Worm (Caenorhabditis elegans): ENCODE results near the gene pmpl-1.
A peak's percentile ranks its signal among the peaks of the same experiment; 100 is the strongest.

The pmpl-1 gene

DNA sequence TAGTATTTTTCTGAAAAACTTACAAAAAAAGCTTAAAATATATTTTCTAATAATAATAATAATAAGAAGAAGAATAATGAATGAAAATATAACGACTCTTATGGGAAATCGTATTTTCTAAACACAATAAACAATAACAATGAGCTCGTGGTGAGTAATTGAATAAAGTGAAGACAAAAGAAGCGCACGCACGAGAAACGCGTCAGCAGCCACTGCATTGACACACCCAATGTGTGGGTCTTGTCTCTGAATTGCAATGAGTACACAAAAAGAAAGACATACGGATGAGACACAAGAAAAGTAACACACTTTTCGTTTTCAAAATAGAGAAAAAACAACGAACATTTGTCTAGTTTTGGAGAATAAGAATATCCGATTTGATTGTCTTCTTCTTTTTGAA, 15.5 kb downstream of the pmpl-1 start, which contains the start of gene F35A5.8 (continued):
- no peak for TF ChIP-seq Y116A8C.19 (tag; optimal IDR thresholded peaks at IDR 0.05; ENCODE audit: borderline replicate concordance)
- peak; percentile 20 for TF ChIP-seq jun-1 (tag; optimal IDR thresholded peaks at IDR 0.05)
- TF ChIP-seq efl-3 (GFP tag; optimal IDR thresholded peaks at IDR 0.05): no peak
- no peak for TF ChIP-seq mab-9 (GFP tag; IDR thresholded peaks at IDR 0.05)
- peak; percentile 86 for TF ChIP-seq swsn-7 (tag; optimal IDR thresholded peaks at IDR 0.05)
- TF ChIP-seq ceh-82 (tag; optimal IDR thresholded peaks at IDR 0.05): peak; percentile 66 to 83 (median 69)
- peak; percentile 91 for TF ChIP-seq rnt-1 (tag; optimal IDR thresholded peaks at IDR 0.05)
- no peak for TF ChIP-seq vab-15 (tag; optimal IDR thresholded peaks at IDR 0.05)
- peak; percentile 88 for TF ChIP-seq dsc-1 (tag; optimal IDR thresholded peaks at IDR 0.05)
- no peak for TF ChIP-seq nhr-77 (tag; optimal IDR thresholded peaks at IDR 0.05)
- TF ChIP-seq xbp-1 (tag; optimal IDR thresholded peaks at IDR 0.05): peak; percentile 84
- TF ChIP-seq sptf-1 (tag; optimal IDR thresholded peaks at IDR 0.05): no peak
- TF ChIP-seq irx-1 (tag; optimal IDR thresholded peaks at IDR 0.05): peak; percentile 71
- TF ChIP-seq lin-39 (tag; optimal IDR thresholded peaks at IDR 0.05): peak; percentile 79
- peak; percentile 54 for TF ChIP-seq ceh-8 (GFP tag; optimal IDR thresholded peaks at IDR 0.05)
- peak; percentile 0 for TF ChIP-seq aly-2 (tag; optimal IDR thresholded peaks at IDR 0.05)
- TF ChIP-seq lir-3 (tag; optimal IDR thresholded peaks at IDR 0.05; ENCODE audit: poor library complexity): no peak
- peak in 1 of 2 experiments; percentile 54 for TF ChIP-seq mdl-1 (tag; optimal IDR thresholded peaks at IDR 0.05)
- no peak for TF ChIP-seq unc-62 (GFP tag; optimal IDR thresholded peaks at IDR 0.05)
- peak; percentile 15 for TF ChIP-seq fkh-4 (tag; optimal IDR thresholded peaks at IDR 0.05; ENCODE audit: borderline replicate concordance)
- TF ChIP-seq nhr-47 (tag; optimal IDR thresholded peaks at IDR 0.05): peak; percentile 84
- TF ChIP-seq zip-4 (GFP tag; optimal IDR thresholded peaks at IDR 0.05): peak; percentile 31
- TF ChIP-seq C16A3.4 (tag; optimal IDR thresholded peaks at IDR 0.05): peak; percentile 85
- no peak for TF ChIP-seq ceh-63 (GFP tag; optimal IDR thresholded peaks at IDR 0.05)
- peak; percentile 20 for TF ChIP-seq pag-3 (tag; optimal IDR thresholded peaks at IDR 0.05; ENCODE audit: borderline replicate concordance, insufficient read depth)
- no peak for TF ChIP-seq hlh-17 (GFP tag; optimal IDR thresholded peaks at IDR 0.05; ENCODE audit: borderline replicate concordance)
- peak; percentile 85 for TF ChIP-seq nhr-19 (GFP tag; conservative IDR thresholded peaks at IDR 0.05)
- peak; percentile 26 for TF ChIP-seq sox-4 (tag; optimal IDR thresholded peaks at IDR 0.05)
- peak; percentile 30 for TF ChIP-seq sup-37 (GFP tag; optimal IDR thresholded peaks at IDR 0.05)
- no peak for TF ChIP-seq unc-30 (tag; optimal IDR thresholded peaks at IDR 0.05)
- no peak for TF ChIP-seq tlp-1 (tag; optimal IDR thresholded peaks at IDR 0.05)
- peak; percentile 76 for TF ChIP-seq nhr-85 (tag)
- no peak for TF ChIP-seq hlh-4 (tag; optimal IDR thresholded peaks at IDR 0.05)
- peak; percentile 90 for TF ChIP-seq mep-1 (tag; optimal IDR thresholded peaks at IDR 0.05)
- TF ChIP-seq unc-86 (tag; optimal IDR thresholded peaks at IDR 0.05): peak; percentile 70
- no peak for TF ChIP-seq ceh-88 (GFP tag; IDR thresholded peaks at IDR 0.05)

DNA sequence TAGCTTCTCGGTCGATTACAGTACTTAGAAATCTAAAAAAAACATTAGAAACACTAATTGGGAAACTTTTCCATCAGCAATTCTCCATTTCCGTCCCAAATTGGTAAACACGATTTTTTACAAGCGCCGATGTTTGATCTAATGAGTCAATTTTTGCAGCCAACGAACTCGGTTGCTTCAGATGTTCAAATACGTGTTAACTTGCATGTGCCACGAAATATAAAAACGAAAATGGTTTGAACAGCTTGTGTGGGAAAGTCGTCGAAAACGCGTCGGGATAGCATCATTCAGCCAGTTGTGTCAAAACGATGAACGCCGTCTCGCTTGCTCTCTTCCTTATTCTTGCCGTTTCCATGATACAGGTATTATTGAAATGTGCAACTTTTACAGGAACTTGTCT, 17.0 kb downstream of the pmpl-1 start, which contains the start of gene F35A5.2:
Gene F35A5.2 (plus strand): TSS at position 301 of the 400 bp plus-strand sequence.
- TF ChIP-seq hlh-4 (tag; optimal IDR thresholded peaks at IDR 0.05): no peak
- TF ChIP-seq ces-1 (GFP tag; optimal IDR thresholded peaks at IDR 0.05): no peak
- TF ChIP-seq ceh-90 (tag; optimal IDR thresholded peaks at IDR 0.05): no peak
- no peak for TF ChIP-seq unc-62 (GFP tag; optimal IDR thresholded peaks at IDR 0.05)

DNA sequence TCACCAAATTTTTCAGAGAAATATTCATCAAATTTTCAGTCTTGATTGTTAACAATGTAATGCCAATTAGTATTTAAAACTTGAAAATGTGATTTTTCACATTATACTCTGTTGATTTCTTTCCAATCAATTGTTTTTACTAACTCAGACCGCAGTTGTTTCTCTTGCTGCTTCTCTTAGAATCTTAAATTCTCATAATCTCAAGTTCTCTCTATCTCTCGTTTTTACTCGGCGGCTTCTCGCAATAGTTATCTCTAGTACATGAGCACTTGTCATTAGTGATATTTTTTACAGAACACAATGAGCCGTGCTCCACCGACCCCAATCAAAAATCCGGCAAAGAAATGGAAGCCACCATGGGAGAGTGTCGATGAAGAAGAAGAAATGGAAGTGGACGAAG, 19.3 kb downstream of the pmpl-1 start, which contains the start of gene F35A5.1:
Gene F35A5.1 (plus strand): TSS at position 301 of the 400 bp plus-strand sequence.
- no peak for TF ChIP-seq jun-1 (tag; optimal IDR thresholded peaks at IDR 0.05)
- TF ChIP-seq snpc-4 (tag; optimal IDR thresholded peaks at IDR 0.05): no peak
- TF ChIP-seq lin-15B (tag; optimal IDR thresholded peaks at IDR 0.05): no peak
- TF ChIP-seq aha-1 (tag; optimal IDR thresholded peaks at IDR 0.05): no peak
